Fruit fly (Drosophila melanogaster): ENCODE results near the gene CG1299.
A peak's percentile ranks its signal among the peaks of the same experiment; 100 is the strongest.

Gene CG1299

dm6 chr3L:4177981-4178562, 29.6 kb downstream of the CG1299 start, which contains the start of gene Teh4:
Teh4 (minus strand) TSS chr3L:4178270.
- TF ChIP-seq Crg-1 (GFP tag; optimal IDR thresholded peaks at IDR 0.05) (no peak), Mnt (GFP tag; optimal IDR thresholded peaks at IDR 0.05) (no peak), CG5204 (GFP tag; optimal IDR thresholded peaks at IDR 0.05) (peak; percentile 27), CG7045 (GFP tag; optimal IDR thresholded peaks at IDR 0.05) (peak; percentile 0), toe (GFP tag; optimal IDR thresholded peaks at IDR 0.05) (peak; percentile 8)

- TF ChIP-seq Hr96 (GFP tag; optimal IDR thresholded peaks at IDR 0.05) = no peak
- no peak for TF ChIP-seq kay (GFP tag; ENCODE audit: borderline replicate concordance)
- TF ChIP-seq pad (GFP tag; optimal IDR thresholded peaks at IDR 0.05) = no peak
- TF ChIP-seq Clk (GFP tag; optimal IDR thresholded peaks at IDR 0.05) = no peak
- TF ChIP-seq CG14711 (tag; optimal IDR thresholded peaks at IDR 0.05) = no peak
- no peak for TF ChIP-seq CG33017 (tag; optimal IDR thresholded peaks at IDR 0.05)
These were observed 36.1 kb downstream of the CG1299 start, which contains the start of gene Teh3 for dm6 chr3L:4184563-4184962. Teh3 (minus strand) TSS chr3L:4184663.

DNA sequence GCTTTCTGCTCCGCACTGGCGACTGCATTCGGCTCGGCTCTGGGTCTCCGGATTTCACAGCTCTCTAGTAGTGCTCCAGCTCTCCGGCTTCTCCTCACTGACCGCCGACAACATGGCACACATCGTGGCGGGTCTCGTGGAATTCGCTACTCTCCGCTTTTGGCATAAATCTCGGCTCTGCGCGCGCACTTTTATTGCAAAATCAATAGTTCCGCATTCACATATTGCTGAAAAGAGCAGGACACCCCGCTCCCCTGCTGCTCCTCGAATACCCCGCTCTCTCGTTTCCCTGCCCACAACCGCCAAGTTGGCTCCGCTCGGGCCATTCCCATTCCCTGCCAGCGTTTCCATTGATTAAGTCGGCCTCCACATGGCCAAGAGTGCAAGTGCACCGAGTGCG, 36.8 kb downstream of the CG1299 start:
- peak; percentile 85 for TF ChIP-seq Mnt (GFP tag; optimal IDR thresholded peaks at IDR 0.05)
- TF ChIP-seq cic (GFP tag; optimal IDR thresholded peaks at IDR 0.05) = peak; percentile 74
- no peak for TF ChIP-seq CG33017 (tag; optimal IDR thresholded peaks at IDR 0.05)

DNA sequence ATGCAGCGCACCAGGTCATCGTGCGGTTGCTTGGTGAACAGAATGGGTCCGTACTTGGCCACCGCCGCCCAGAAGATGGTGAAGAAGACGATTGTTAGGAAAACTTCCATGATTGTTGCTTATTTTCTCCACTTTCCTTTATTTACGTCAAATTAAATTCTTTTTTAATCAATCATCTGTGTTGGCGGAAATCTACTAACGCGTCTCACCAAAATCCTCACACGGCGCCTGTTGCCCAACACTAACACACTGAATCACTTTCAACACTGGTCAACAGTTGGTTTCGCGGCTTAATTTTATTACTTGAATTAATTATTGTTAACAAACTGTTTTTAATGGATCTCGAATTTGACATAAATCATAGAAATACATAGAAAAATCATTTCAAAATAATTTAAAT, 38.2 kb downstream of the CG1299 start, which contains the start of gene VhaM9.7-c:
VhaM9.7-c (minus strand) TSS at position 207 of the 400 bp plus-strand sequence.
- TF ChIP-seq tj (GFP tag; optimal IDR thresholded peaks at IDR 0.05) (no peak), Mnt (GFP tag; optimal IDR thresholded peaks at IDR 0.05) (peak; percentile 47), CG7045 (GFP tag; optimal IDR thresholded peaks at IDR 0.05) (peak; percentile 46), CG33017 (tag; optimal IDR thresholded peaks at IDR 0.05) (peak; percentile 10), CG14711 (tag; optimal IDR thresholded peaks at IDR 0.05) (peak; percentile 50), kay (GFP tag; ENCODE audit: borderline replicate concordance) (no peak), Hr96 (GFP tag; optimal IDR thresholded peaks at IDR 0.05) (peak; percentile 55), CG7101 (tag; optimal IDR thresholded peaks at IDR 0.05) (peak; percentile 70), CG12768 (GFP tag; optimal IDR thresholded peaks at IDR 0.05) (peak; percentile 46), cnc (optimal IDR thresholded peaks at IDR 0.05) (no peak), pad (GFP tag; optimal IDR thresholded peaks at IDR 0.05) (peak; percentile 55), Crg-1 (GFP tag; optimal IDR thresholded peaks at IDR 0.05) (peak; percentile 73), cic (GFP tag; optimal IDR thresholded peaks at IDR 0.05) (no peak), ovo (GFP tag; optimal IDR thresholded peaks at IDR 0.05) (no peak), toe (GFP tag; optimal IDR thresholded peaks at IDR 0.05) (peak; percentile 44), CG1620 (GFP tag; optimal IDR thresholded peaks at IDR 0.05) (peak; percentile 78), Clk (GFP tag; optimal IDR thresholded peaks at IDR 0.05) (no peak), CG5204 (GFP tag; optimal IDR thresholded peaks at IDR 0.05) (peak; percentile 48), bab1 (GFP tag; optimal IDR thresholded peaks at IDR 0.05) (peak; percentile 18), CG11617 (GFP tag; optimal IDR thresholded peaks at IDR 0.05) (no peak)

DNA sequence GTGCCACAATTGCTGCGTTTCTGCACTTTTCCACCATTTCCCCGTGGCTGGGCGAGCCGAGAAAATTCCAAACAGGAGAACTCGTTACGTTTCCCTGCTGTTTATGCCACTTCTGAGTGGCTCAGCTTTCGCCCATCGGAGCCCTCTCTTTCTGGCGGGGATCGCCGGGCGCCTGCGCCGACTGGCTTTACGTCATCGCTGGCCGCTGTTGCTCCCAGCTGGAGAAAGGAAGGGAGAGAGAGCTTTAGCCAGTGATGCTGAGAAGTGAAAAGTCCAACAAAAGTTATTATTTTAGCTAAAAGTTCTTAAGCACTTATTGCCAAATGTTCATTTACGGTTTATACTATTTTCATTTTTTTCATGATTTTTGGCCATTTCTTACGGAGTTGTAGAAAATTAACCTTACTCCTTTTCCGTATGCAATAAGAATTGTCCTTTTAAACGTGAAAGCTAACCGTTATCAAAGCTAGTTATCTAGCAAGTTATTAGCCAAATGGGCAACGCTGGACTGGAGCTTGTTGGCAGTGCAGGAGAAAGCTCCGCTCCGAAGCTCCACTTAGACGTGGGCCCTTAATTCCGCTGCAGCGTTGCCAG, 39.5 kb downstream of the CG1299 start, which contains the start of the genes Teh2 and tipE:
Teh2 (minus strand) TSS at position 94 of the 594 bp plus-strand sequence.
tipE (plus strand) TSS at position 570 of the 594 bp plus-strand sequence.
- TF ChIP-seq pad (GFP tag; optimal IDR thresholded peaks at IDR 0.05) (no peak), CG1620 (GFP tag; optimal IDR thresholded peaks at IDR 0.05) (no peak), cic (GFP tag; optimal IDR thresholded peaks at IDR 0.05) (no peak), CG7101 (tag; optimal IDR thresholded peaks at IDR 0.05) (no peak), CG33017 (tag; optimal IDR thresholded peaks at IDR 0.05) (no peak), kay (GFP tag; ENCODE audit: borderline replicate concordance) (no peak)

- TF ChIP-seq kay (GFP tag; ENCODE audit: borderline replicate concordance) (peak; percentile 59), tj (GFP tag; optimal IDR thresholded peaks at IDR 0.05) (peak; percentile 5), CG7045 (GFP tag; optimal IDR thresholded peaks at IDR 0.05) (no peak), ovo (GFP tag; optimal IDR thresholded peaks at IDR 0.05) (no peak), Clk (GFP tag; optimal IDR thresholded peaks at IDR 0.05) (no peak), CG11617 (GFP tag; optimal IDR thresholded peaks at IDR 0.05) (no peak), pad (GFP tag; optimal IDR thresholded peaks at IDR 0.05) (peak; percentile 25), cnc (optimal IDR thresholded peaks at IDR 0.05) (no peak), CG33017 (tag; optimal IDR thresholded peaks at IDR 0.05) (no peak), CG7101 (tag; optimal IDR thresholded peaks at IDR 0.05) (peak; percentile 0), CG5204 (GFP tag; optimal IDR thresholded peaks at IDR 0.05) (no peak), CG14711 (tag; optimal IDR thresholded peaks at IDR 0.05) (no peak), Crg-1 (GFP tag; optimal IDR thresholded peaks at IDR 0.05) (peak; percentile 19), CG1620 (GFP tag; optimal IDR thresholded peaks at IDR 0.05) (peak; percentile 51), Hr96 (GFP tag; optimal IDR thresholded peaks at IDR 0.05) (no peak), cic (GFP tag; optimal IDR thresholded peaks at IDR 0.05) (no peak), Mnt (GFP tag; optimal IDR thresholded peaks at IDR 0.05) (no peak), toe (GFP tag; optimal IDR thresholded peaks at IDR 0.05) (no peak), CG12768 (GFP tag; optimal IDR thresholded peaks at IDR 0.05) (no peak), bab1 (GFP tag; optimal IDR thresholded peaks at IDR 0.05) (peak; percentile 26)
These were observed 45.5 kb downstream of the CG1299 start, which contains the start of gene CG43367 for dm6 chr3L:4193730-4194649. CG43367 (plus strand) TSS chr3L:4193993.

All from whole organism, adult.